Worm (Caenorhabditis elegans) whole organism, L4 larva: Measurements from ENCODE around the gene acdh-8.
A peak's percentile ranks its signal among the peaks of the same experiment; 100 is the strongest.

Experiments
- F26F4.8 ChIP-seq: fragments of 200-800 bp; sonication (Bioruptor generic); conservative IDR thresholded peaks from 2 replicates; pipeline ENCODE4 v1.3.6; 2022; ENCODE audit warnings: missing genetic modification characterization, missing compliant biosample characterization
- Y105C5A.15 ChIP-seq: fragments of 200-800 bp; sonication (Bioruptor generic); IDR thresholded peaks from 2 replicates; pipeline ENCODE4 v1.3.6; 2022; ENCODE audit warnings: missing genetic modification characterization, missing compliant biosample characterization
- Y5F2A.4 ChIP-seq: fragments of 200-800 bp; sonication (Bioruptor generic); optimal IDR thresholded peaks from 2 replicates; lab custom pipeline; 2018; ENCODE audit warnings: mild to moderate bottlenecking, missing genetic modification characterization, missing compliant biosample characterization
- ZK546.5 ChIP-seq, 2 experiments: sonication (generic microtip); optimal IDR thresholded peaks; 2 replicates each; lab custom pipeline; 2017; ENCODE audit warnings: missing biosample characterization in 2 of 2, missing genetic modification characterization in 2 of 2
- aha-1 ChIP-seq: fragments of 150-350 bp; peaks from one replicate; lab custom pipeline; 2014; ENCODE audit warnings: missing biosample characterization, missing genetic modification characterization
- ceh-82 ChIP-seq: sonication (generic microtip); optimal IDR thresholded peaks from 2 replicates; lab custom pipeline; 2017; ENCODE audit warnings: missing biosample characterization, missing genetic modification characterization
- ces-1 ChIP-seq: fragments of 150-350 bp; sonication (generic microtip); optimal IDR thresholded peaks from 4 replicates; lab custom pipeline; 2014; ENCODE audit warnings: missing biosample characterization, missing genetic modification reagents, missing genetic modification characterization
- cey-2 ChIP-seq: sonication (generic microtip); optimal IDR thresholded peaks from 3 replicates; lab custom pipeline; 2017; ENCODE audit warnings: missing genetic modification characterization, mild to moderate bottlenecking, missing compliant biosample characterization, antibody characterized with exemption, borderline replicate concordance; ENCODE audit not compliant: insufficient read depth
- daf-16 ChIP-seq, 3 experiments: sonication (generic microtip); optimal IDR thresholded peaks; 2 replicates each; lab custom pipeline; 2016 to 2017; ENCODE audit warnings: missing genetic modification characterization in 3 of 3, missing genetic modification reagents in 3 of 3, mild to moderate bottlenecking in 2 of 3, missing compliant biosample characterization in 2 of 3, missing biosample characterization in 1 of 3, moderate library complexity in 1 of 3
- dmd-6 ChIP-seq: fragments of 200-800 bp; sonication (Bioruptor generic); IDR thresholded peaks from 2 replicates; pipeline ENCODE4 v1.3.6; 2022; ENCODE audit warnings: missing genetic modification reagents, missing genetic modification characterization, missing compliant biosample characterization
- gei-8 ChIP-seq: fragments of 200-800 bp; sonication (Bioruptor generic); optimal IDR thresholded peaks from 2 replicates; lab custom pipeline; 2018; ENCODE audit warnings: mild to moderate bottlenecking, missing genetic modification characterization, missing compliant biosample characterization
- hlh-30 ChIP-seq: sonication (generic microtip); optimal IDR thresholded peaks from 2 replicates; lab custom pipeline; 2017; ENCODE audit warnings: antibody characterized with exemption, mild to moderate bottlenecking, missing genetic modification characterization, missing compliant biosample characterization; ENCODE audit not compliant: insufficient read depth
- lin-15B ChIP-seq: fragments of 150-350 bp; sonication (generic microtip); optimal IDR thresholded peaks from 3 replicates; lab custom pipeline; 2014; ENCODE audit warnings: missing biosample characterization, missing genetic modification characterization
- lin-38 ChIP-seq: fragments of 200-800 bp; sonication (Bioruptor generic); IDR thresholded peaks from 2 replicates; pipeline ENCODE4 v1.3.6; 2022; ENCODE audit warnings: missing genetic modification reagents, missing genetic modification characterization, missing compliant biosample characterization
- lin-39 ChIP-seq: fragments of 150-350 bp; optimal IDR thresholded peaks from 2 replicates; lab custom pipeline; 2014; ENCODE audit warnings: missing biosample characterization, missing genetic modification reagents, missing genetic modification characterization
- lsy-2 ChIP-seq, 2 experiments: fragments of 150-350 bp in 1 of 2; sonication (generic microtip) in 1 of 2; optimal IDR thresholded peaks; 2 replicates each; lab custom pipeline; 2014 to 2017; ENCODE audit warnings: missing biosample characterization in 2 of 2, missing genetic modification characterization in 2 of 2
- madf-9 ChIP-seq: fragments of 200-800 bp; sonication (Bioruptor generic); conservative IDR thresholded peaks from 2 replicates; pipeline ENCODE4 v1.3.6; 2022; ENCODE audit warnings: missing genetic modification reagents, missing genetic modification characterization, missing compliant biosample characterization
- mdt-29 ChIP-seq: fragments of 200-800 bp; sonication (Bioruptor generic); IDR thresholded peaks from 2 replicates; pipeline ENCODE4 v1.3.6; 2022; ENCODE audit warnings: missing genetic modification reagents, missing genetic modification characterization, missing compliant biosample characterization
- mep-1 ChIP-seq: fragments of 150-350 bp; sonication (generic microtip); optimal IDR thresholded peaks from 3 replicates; lab custom pipeline; 2014; ENCODE audit warnings: missing biosample characterization, missing genetic modification characterization
- mes-2 ChIP-seq: sonication (generic microtip); optimal IDR thresholded peaks from 2 replicates; lab custom pipeline; 2016; ENCODE audit warnings: missing genotype, mild to moderate bottlenecking, missing genetic modification characterization, missing compliant biosample characterization; ENCODE audit not compliant: poor library complexity, severe bottlenecking
- mxl-3 ChIP-seq: fragments of 200-800 bp; sonication (Bioruptor generic); optimal IDR thresholded peaks from 2 replicates; lab custom pipeline; 2018; ENCODE audit warnings: mild to moderate bottlenecking, missing genetic modification characterization, missing compliant biosample characterization
- nhr-102 ChIP-seq: sonication (generic microtip); optimal IDR thresholded peaks from 2 replicates; lab custom pipeline; 2016; ENCODE audit warnings: mild to moderate bottlenecking, missing genetic modification characterization, moderate library complexity, missing compliant biosample characterization
- nhr-11 ChIP-seq: fragments of 150-350 bp; optimal IDR thresholded peaks from 2 replicates; lab custom pipeline; 2014; ENCODE audit warnings: missing biosample characterization, missing genetic modification characterization
- nhr-41 ChIP-seq: fragments of 200-800 bp; sonication (Bioruptor generic); IDR thresholded peaks from 2 replicates; pipeline ENCODE4 v1.3.6; 2022; ENCODE audit warnings: missing genetic modification reagents, missing genetic modification characterization, missing compliant biosample characterization
- nhr-48 ChIP-seq: sonication (generic microtip); optimal IDR thresholded peaks from 2 replicates; lab custom pipeline; 2016; ENCODE audit warnings: mild to moderate bottlenecking, missing genetic modification characterization, missing compliant biosample characterization
- pha-4 ChIP-seq, 2 experiments: fragments of 150-350 bp in 1 of 2; fragments of 200-800 bp in 1 of 2; sonication (Bioruptor generic) in 1 of 2; IDR thresholded peaks in 1 of 2; optimal IDR thresholded peaks in 1 of 2; 2 replicates each; pipeline versions ENCODE4 v1.3.6 to Lab custom; 2014 to 2022; ENCODE audit warnings: missing genetic modification characterization in 2 of 2, missing genetic modification reagents in 2 of 2, missing biosample characterization in 1 of 2, missing compliant biosample characterization in 1 of 2
- rbr-2 ChIP-seq: sonication (generic microtip); optimal IDR thresholded peaks from 2 replicates; lab custom pipeline; 2016; ENCODE audit warnings: missing genotype, missing genetic modification characterization, missing compliant biosample characterization
- snpc-4 ChIP-seq: fragments of 150-350 bp; optimal IDR thresholded peaks from 2 replicates; lab custom pipeline; 2014; ENCODE audit warnings: missing biosample characterization, missing genetic modification characterization
- spr-1 ChIP-seq: sonication (generic microtip); optimal IDR thresholded peaks from 2 replicates; lab custom pipeline; 2016; ENCODE audit warnings: mild to moderate bottlenecking, missing genetic modification characterization, missing compliant biosample characterization
- spr-3 ChIP-seq: fragments of 200-800 bp; sonication (Bioruptor generic); optimal IDR thresholded peaks from 2 replicates; lab custom pipeline; 2018; ENCODE audit warnings: mild to moderate bottlenecking, missing genetic modification characterization, missing compliant biosample characterization
- tag-97 ChIP-seq: fragments of 200-800 bp; sonication (Bioruptor generic); IDR thresholded peaks from 2 replicates; pipeline ENCODE4 v1.3.6; 2022; ENCODE audit warnings: missing genetic modification characterization, missing compliant biosample characterization
- unc-62 ChIP-seq, 3 experiments: fragments of 150-350 bp in 1 of 3; sonication (generic microtip); optimal IDR thresholded peaks in 2 of 3; peaks in 1 of 3; 1 replicate in 1 of 3; 2 replicates in 2 of 3; lab custom pipeline; 2014 to 2017; ENCODE audit warnings: missing biosample characterization in 3 of 3, missing genetic modification characterization in 3 of 3, missing genetic modification reagents in 3 of 3, missing genotype in 1 of 3
- zip-11 ChIP-seq: fragments of 200-800 bp; sonication (Bioruptor generic); IDR thresholded peaks from 2 replicates; pipeline ENCODE4 v1.3.6; 2022; ENCODE audit warnings: missing genetic modification characterization, missing compliant biosample characterization
- zip-2 ChIP-seq: fragments of 150-350 bp; optimal IDR thresholded peaks from 2 replicates; lab custom pipeline; 2014; ENCODE audit warnings: missing biosample characterization, missing genetic modification characterization

Gene acdh-8

ce11 chrII:5781935-5782921 lies 12.1 kb upstream of the acdh-8 start, which contains the start of gene K05F1.6 (continued):
- TF ChIP-seq ceh-82 (tag; lab: Kevin White, UChicago), result no peak
- TF ChIP-seq nhr-48, result peak; percentile 46
- peak; percentile 38; the same call in 1 of the 2 replicates for TF ChIP-seq madf-9 (GFP tag; lab: Robert Waterston, UW)
- TF ChIP-seq mes-2 (tag; lab: Kevin White, UChicago), result peak; percentile 79
- TF ChIP-seq lin-15B (tag; lab: Kevin White, UChicago), result no peak
- peak; percentile 42 for TF ChIP-seq zip-2 (tag; lab: Kevin White, UChicago)
- TF ChIP-seq Y5F2A.4, result peak; percentile 83
- TF ChIP-seq dmd-6, result peak; percentile 60
- TF ChIP-seq F26F4.8 (GFP tag; lab: Robert Waterston, UW), result peak; percentile 54; the same call in 1 of the 2 replicates
- TF ChIP-seq zip-11 (GFP tag; lab: Robert Waterston, UW), result 0 out of 2 replicates have a peak, but pooled peaks have one; percentile 37

ce11 chrII:5785504-5785903 lies 8.8 kb upstream of the acdh-8 start:
- no peak for TF ChIP-seq tag-97 (GFP tag; lab: Robert Waterston, UW)
- TF ChIP-seq unc-62 (GFP tag; optimal IDR thresholded peaks at IDR 0.05 in 1 of 2; lab: Kevin White, UChicago), result peak in 1 of 2 experiments; percentile 92
- no peak for TF ChIP-seq unc-62 (tag; optimal IDR thresholded peaks at IDR 0.05; lab: Kevin White, UChicago)
- TF ChIP-seq ces-1 (GFP tag; lab: Kevin White, UChicago), result no peak
- no peak for TF ChIP-seq mdt-29 (GFP tag; lab: Robert Waterston, UW)
- no peak for TF ChIP-seq lsy-2 (tag; optimal IDR thresholded peaks at IDR 0.05; lab: Kevin White, UChicago)
- TF ChIP-seq spr-3 (GFP tag; lab: Kevin White, UChicago), result no peak

- TF ChIP-seq aha-1 (tag; lab: Kevin White, UChicago) (peak; percentile 74), ces-1 (GFP tag; lab: Kevin White, UChicago) (no peak)
- TF ChIP-seq, all 104 proteins: peak for 1
Observed at ce11 chrII:5788815-5789214, 5.5 kb upstream of the acdh-8 start, which contains the start of gene K05F1.13. Gene K05F1.13, plus strand, starts transcription at chrII:5789115.

- no peak for TF ChIP-seq lin-39 (tag; lab: Kevin White, UChicago)
- no peak for TF ChIP-seq ZK546.5 (tag; optimal IDR thresholded peaks at IDR 0.05; lab: Kevin White, UChicago)
- TF ChIP-seq Y105C5A.15 (GFP tag; lab: Robert Waterston, UW), result no peak
- TF ChIP-seq mep-1 (tag; lab: Kevin White, UChicago), result no peak
- peak in 1 of 2 experiments; percentile 40 for TF ChIP-seq daf-16 (GFP tag; optimal IDR thresholded peaks at IDR 0.05; lab: Kevin White, UChicago)
- TF ChIP-seq daf-16 (tag; optimal IDR thresholded peaks at IDR 0.05; lab: Kevin White, UChicago), result no peak
- no peak for TF ChIP-seq spr-1
- no peak for TF ChIP-seq nhr-102 (tag; lab: Kevin White, UChicago)
- peak; percentile 59 for TF ChIP-seq nhr-11 (tag; lab: Kevin White, UChicago)
- peak; percentile 81 for TF ChIP-seq aha-1 (tag; lab: Kevin White, UChicago)
- TF ChIP-seq gei-8 (GFP tag; lab: Kevin White, UChicago), result no peak
Observed at ce11 chrII:5790313-5790773, 4.0 kb upstream of the acdh-8 start, which contains the start of gene lect-2. Gene lect-2, plus strand, starts transcription at chrII:5790723.

- TF ChIP-seq hlh-30 (tag; lab: Kevin White, UChicago), result no peak
- no peak for TF ChIP-seq nhr-102 (tag; lab: Kevin White, UChicago)
- TF ChIP-seq Y5F2A.4, result no peak
- TF ChIP-seq snpc-4 (tag; lab: Kevin White, UChicago), result no peak
- no peak for TF ChIP-seq mxl-3 (GFP tag; lab: Kevin White, UChicago)
- TF ChIP-seq cey-2 (tag; lab: Kevin White, UChicago), result no peak
- TF ChIP-seq nhr-41, result no peak
- TF ChIP-seq pha-4 (GFP tag; IDR thresholded peaks at IDR 0.05; lab: Robert Waterston, UW), result no peak
- TF ChIP-seq pha-4 (tag; optimal IDR thresholded peaks at IDR 0.05; lab: Kevin White, UChicago), result no peak
- no peak for TF ChIP-seq rbr-2
- no peak for TF ChIP-seq lin-38 (GFP tag; lab: Robert Waterston, UW)
- TF ChIP-seq dmd-6, result no peak
Observed at ce11 chrII:5792490-5792889, 1.8 kb upstream of the acdh-8 start, which contains the start of gene K05F1.14. Gene K05F1.14, minus strand, starts transcription at chrII:5792590.
